Worm (Caenorhabditis elegans) whole organism, young adult: Measurements from ENCODE around the gene glb-29.

Experiments
- B0035.1 ChIP-seq: sonication (generic microtip); optimal IDR thresholded peaks from 2 replicates; lab custom pipeline; 2016; ENCODE audit warnings: missing genetic modification characterization, mild to moderate bottlenecking, missing compliant biosample characterization, missing genotype, missing genetic modification reagents
- B0261.1 ChIP-seq: sonication (generic microtip); optimal IDR thresholded peaks from 2 replicates; lab custom pipeline; 2016; ENCODE audit warnings: mild to moderate bottlenecking, missing genetic modification characterization, moderate library complexity, missing compliant biosample characterization
- B0336.3 ChIP-seq: fragments of 200-800 bp; sonication (Bioruptor generic); IDR thresholded peaks from 2 replicates; pipeline ENCODE4 v1.3.6; 2022; ENCODE audit warnings: missing genetic modification characterization, missing compliant biosample characterization
- F22D6.2 ChIP-seq: sonication (generic microtip); optimal IDR thresholded peaks from 2 replicates; lab custom pipeline; 2016; ENCODE audit warnings: mild to moderate bottlenecking, missing genetic modification characterization, missing compliant biosample characterization
- F37B4.10 ChIP-seq: fragments of 200-800 bp; sonication (Bioruptor generic); IDR thresholded peaks from 2 replicates; pipeline ENCODE4 v1.3.6; 2022; ENCODE audit warnings: missing genetic modification characterization, missing compliant biosample characterization
- F39B2.1 ChIP-seq: fragments of 200-800 bp; sonication (Bioruptor generic); IDR thresholded peaks from 2 replicates; pipeline ENCODE4 v1.3.6; 2022; ENCODE audit warnings: missing genetic modification reagents, missing genetic modification characterization, missing compliant biosample characterization
- T07F8.4 ChIP-seq: sonication (generic microtip); optimal IDR thresholded peaks from 2 replicates; lab custom pipeline; 2016; ENCODE audit warnings: mild to moderate bottlenecking, missing genetic modification characterization, moderate library complexity, missing compliant biosample characterization
- T26A5.8 ChIP-seq: sonication (generic microtip); optimal IDR thresholded peaks from 2 replicates; lab custom pipeline; 2016; ENCODE audit warnings: missing genetic modification characterization, missing compliant biosample characterization
- Y53F4B.3 ChIP-seq: fragments of 200-800 bp; sonication (Bioruptor generic); IDR thresholded peaks from 2 replicates; pipeline ENCODE4 v1.3.6; 2022; ENCODE audit warnings: missing genetic modification reagents, missing genetic modification characterization, missing compliant biosample characterization
- Y56A3A.18 ChIP-seq: fragments of 200-800 bp; sonication (Bioruptor generic); IDR thresholded peaks from 2 replicates; pipeline ENCODE4 v1.3.6; 2022; ENCODE audit warnings: missing genetic modification reagents, missing genetic modification characterization, missing compliant biosample characterization
- Y79H2A.3 ChIP-seq: fragments of 200-800 bp; sonication (Bioruptor generic); conservative IDR thresholded peaks from 2 replicates; pipeline ENCODE4 v1.3.6; 2022; ENCODE audit warnings: missing genetic modification reagents, missing genetic modification characterization, missing compliant biosample characterization
- ZK185.1 ChIP-seq: sonication (generic microtip); optimal IDR thresholded peaks from 2 replicates; lab custom pipeline; 2016; ENCODE audit warnings: mild to moderate bottlenecking, missing genetic modification characterization, missing compliant biosample characterization; ENCODE audit not compliant: poor library complexity, severe bottlenecking
- akir-1 ChIP-seq: fragments of 200-800 bp; sonication (Bioruptor generic); optimal IDR thresholded peaks from 2 replicates; lab custom pipeline; 2018; ENCODE audit warnings: mild to moderate bottlenecking, missing genetic modification characterization, moderate library complexity, missing compliant biosample characterization
- aptf-2 ChIP-seq: fragments of 200-800 bp; sonication (Bioruptor generic); conservative IDR thresholded peaks from 2 replicates; pipeline ENCODE4 v1.3.6; 2022; ENCODE audit warnings: missing genetic modification reagents, missing genetic modification characterization, missing compliant biosample characterization
- aptf-3 ChIP-seq: fragments of 200-800 bp; sonication (Bioruptor generic); IDR thresholded peaks from 2 replicates; pipeline ENCODE4 v1.3.6; 2022; ENCODE audit warnings: missing genetic modification characterization, missing compliant biosample characterization
- atf-7 ChIP-seq: sonication (generic microtip); optimal IDR thresholded peaks from 2 replicates; lab custom pipeline; 2017; ENCODE audit warnings: mild to moderate bottlenecking, missing genetic modification characterization, missing compliant biosample characterization
- athp-1 ChIP-seq: sonication (generic microtip); optimal IDR thresholded peaks from 2 replicates; lab custom pipeline; 2017; ENCODE audit warnings: mild to moderate bottlenecking, missing genetic modification characterization, missing compliant biosample characterization
- bed-2 ChIP-seq: fragments of 200-800 bp; sonication (Bioruptor generic); IDR thresholded peaks from 2 replicates; pipeline ENCODE4 v1.3.6; 2022; ENCODE audit warnings: missing genetic modification reagents, missing genetic modification characterization, missing compliant biosample characterization
- ceh-27 ChIP-seq: fragments of 200-800 bp; sonication (Bioruptor generic); optimal IDR thresholded peaks from 2 replicates; lab custom pipeline; 2018; ENCODE audit warnings: mild to moderate bottlenecking, missing genetic modification characterization, moderate library complexity, missing compliant biosample characterization
- dpff-1 ChIP-seq: sonication (generic microtip); optimal IDR thresholded peaks from 2 replicates; lab custom pipeline; 2017; ENCODE audit warnings: mild to moderate bottlenecking, missing genetic modification characterization, missing compliant biosample characterization
- egl-18 ChIP-seq: fragments of 200-800 bp; sonication (Bioruptor generic); IDR thresholded peaks from 2 replicates; pipeline ENCODE4 v1.3.6; 2022; ENCODE audit warnings: missing genetic modification reagents, missing genetic modification characterization, missing compliant biosample characterization
- fkh-3 ChIP-seq: sonication (generic microtip); optimal IDR thresholded peaks from 2 replicates; lab custom pipeline; 2016; ENCODE audit warnings: mild to moderate bottlenecking, missing genetic modification characterization, missing compliant biosample characterization
- gei-17 ChIP-seq: fragments of 200-800 bp; sonication (Bioruptor generic); optimal IDR thresholded peaks from 2 replicates; lab custom pipeline; 2018; ENCODE audit warnings: mild to moderate bottlenecking, missing genetic modification characterization, missing compliant biosample characterization
- hlh-26 ChIP-seq: fragments of 200-800 bp; sonication (Bioruptor generic); conservative IDR thresholded peaks from 2 replicates; pipeline ENCODE4 v1.3.6; 2022; ENCODE audit warnings: missing genetic modification reagents, missing genetic modification characterization, missing compliant biosample characterization
- lin-26 ChIP-seq: fragments of 200-800 bp; sonication (Bioruptor generic); IDR thresholded peaks from 2 replicates; pipeline ENCODE4 v1.3.6; 2022; ENCODE audit warnings: missing genetic modification reagents, missing genetic modification characterization, missing compliant biosample characterization
- lin-35 ChIP-seq, 3 experiments: fragments of 150-350 bp in 2 of 3; sonication (generic microtip) in 1 of 3; optimal IDR thresholded peaks; 2 replicates each; lab custom pipeline; 2014 to 2018; ENCODE audit warnings: missing biosample characterization in 3 of 3, missing genetic modification characterization in 3 of 3, missing genetic modification reagents in 3 of 3
- lin-40 ChIP-seq: sonication (generic microtip); optimal IDR thresholded peaks from 2 replicates; lab custom pipeline; 2016; ENCODE audit warnings: missing genetic modification characterization, mild to moderate bottlenecking, missing compliant biosample characterization, missing genotype, missing genetic modification reagents
- madf-10 ChIP-seq: sonication (generic microtip); optimal IDR thresholded peaks from 2 replicates; lab custom pipeline; 2016; ENCODE audit warnings: mild to moderate bottlenecking, missing genetic modification characterization, missing compliant biosample characterization
- madf-6 ChIP-seq: fragments of 200-800 bp; sonication (Bioruptor generic); IDR thresholded peaks from 2 replicates; pipeline ENCODE4 v1.3.6; 2022; ENCODE audit warnings: missing genetic modification reagents, missing genetic modification characterization, missing compliant biosample characterization
- mcd-1 ChIP-seq: fragments of 200-800 bp; sonication (Bioruptor generic); IDR thresholded peaks from 2 replicates; pipeline ENCODE4 v1.3.6; 2022; ENCODE audit warnings: missing genetic modification reagents, missing genetic modification characterization, missing compliant biosample characterization
- mel-28 ChIP-seq: sonication (generic microtip); optimal IDR thresholded peaks from 2 replicates; lab custom pipeline; 2016; ENCODE audit warnings: borderline replicate concordance, mild to moderate bottlenecking, missing genetic modification characterization, missing compliant biosample characterization
- mes-4 ChIP-seq: sonication (generic microtip); optimal IDR thresholded peaks from 2 replicates; lab custom pipeline; 2016; ENCODE audit warnings: missing genotype, missing genetic modification characterization, missing compliant biosample characterization
- mxl-1 ChIP-seq: sonication (generic microtip); optimal IDR thresholded peaks from 2 replicates; lab custom pipeline; 2016; ENCODE audit warnings: missing genetic modification characterization, missing compliant biosample characterization
- nfya-2 ChIP-seq: fragments of 200-800 bp; sonication (Bioruptor generic); IDR thresholded peaks from 2 replicates; pipeline ENCODE4 v1.3.6; 2022; ENCODE audit warnings: missing genetic modification reagents, missing genetic modification characterization, missing compliant biosample characterization
- nfyb-1 ChIP-seq: fragments of 200-800 bp; sonication (Bioruptor generic); IDR thresholded peaks from 2 replicates; pipeline ENCODE4 v1.3.6; 2022; ENCODE audit warnings: missing genetic modification reagents, missing genetic modification characterization, missing compliant biosample characterization
- nhr-27 ChIP-seq: fragments of 200-800 bp; sonication (Bioruptor generic); optimal IDR thresholded peaks from 2 replicates; lab custom pipeline; 2018; ENCODE audit warnings: mild to moderate bottlenecking, missing genetic modification characterization, moderate library complexity, missing compliant biosample characterization
- pbrm-1 ChIP-seq: fragments of 200-800 bp; sonication (Bioruptor generic); IDR thresholded peaks from 2 replicates; pipeline ENCODE4 v1.3.6; 2022; ENCODE audit warnings: missing genetic modification reagents, missing genetic modification characterization, missing compliant biosample characterization
- pha-4 ChIP-seq: fragments of 150-350 bp; sonication (generic microtip); optimal IDR thresholded peaks from 2 replicates; lab custom pipeline; 2014; ENCODE audit warnings: missing biosample characterization, missing genetic modification reagents, missing genetic modification characterization
- repo-1 ChIP-seq: sonication (generic microtip); optimal IDR thresholded peaks from 2 replicates; lab custom pipeline; 2017; ENCODE audit warnings: mild to moderate bottlenecking, missing genetic modification characterization, missing compliant biosample characterization
- rpc-1 ChIP-seq, 2 experiments: fragments of 150-350 bp in 1 of 2; sonication (generic microtip) in 1 of 2; optimal IDR thresholded peaks; 2 replicates each; lab custom pipeline; 2014 to 2018; ENCODE audit warnings: missing biosample characterization in 1 of 2, missing genetic modification characterization in 1 of 2, missing genetic modification reagents in 1 of 2, missing genotype in 1 of 2
- sea-2 ChIP-seq: fragments of 200-800 bp; sonication (Bioruptor generic); IDR thresholded peaks from 2 replicates; pipeline ENCODE4 v1.3.6; 2022; ENCODE audit warnings: missing genetic modification characterization, missing compliant biosample characterization
- snpc-4 ChIP-seq, 5 experiments: fragments of 150-350 bp in 1 of 5; sonication (generic microtip) in 4 of 5; optimal IDR thresholded peaks; 2 replicates each; lab custom pipeline; 2014 to 2018; ENCODE audit warnings: missing genetic modification characterization in 5 of 5, missing biosample characterization in 3 of 5, antibody characterized with exemption in 2 of 5, mild to moderate bottlenecking in 2 of 5, missing compliant biosample characterization in 2 of 5, missing genotype in 2 of 5, moderate library complexity in 2 of 5, missing genetic modification reagents in 1 of 5
- tbp1 ChIP-seq: fragments of 200-800 bp; sonication (Bioruptor generic); optimal IDR thresholded peaks from 2 replicates; lab custom pipeline; 2018; ENCODE audit warnings: mild to moderate bottlenecking, missing genetic modification characterization, missing compliant biosample characterization
- tbx-9 ChIP-seq: sonication (generic microtip); optimal IDR thresholded peaks from 2 replicates; lab custom pipeline; 2016; ENCODE audit warnings: borderline replicate concordance, missing genetic modification characterization, inconsistent platforms, missing compliant biosample characterization
- tlf-1 ChIP-seq: fragments of 200-800 bp; sonication (Bioruptor generic); optimal IDR thresholded peaks from 2 replicates; lab custom pipeline; 2018; ENCODE audit warnings: mild to moderate bottlenecking, missing genetic modification characterization, missing compliant biosample characterization
- xnd-1 ChIP-seq: sonication (generic microtip); optimal IDR thresholded peaks from 2 replicates; lab custom pipeline; 2016; ENCODE audit warnings: missing genotype, missing genetic modification reagents, missing genetic modification characterization, missing compliant biosample characterization
- zfh-2 ChIP-seq: fragments of 200-800 bp; sonication (Bioruptor generic); conservative IDR thresholded peaks from 2 replicates; pipeline ENCODE4 v1.3.6; 2022; ENCODE audit warnings: missing genetic modification reagents, missing genetic modification characterization, missing compliant biosample characterization
- ztf-22 ChIP-seq: fragments of 200-800 bp; sonication (Bioruptor generic); optimal IDR thresholded peaks from 2 replicates; lab custom pipeline; 2018; ENCODE audit warnings: mild to moderate bottlenecking, missing genetic modification characterization, moderate library complexity, missing compliant biosample characterization
- ztf-26 ChIP-seq: sonication (generic microtip); optimal IDR thresholded peaks from 2 replicates; lab custom pipeline; 2017; ENCODE audit warnings: missing genetic modification characterization, missing compliant biosample characterization
- ztf-3 ChIP-seq: fragments of 200-800 bp; sonication (Bioruptor generic); optimal IDR thresholded peaks from 2 replicates; lab custom pipeline; 2018; ENCODE audit warnings: mild to moderate bottlenecking, missing genetic modification characterization, missing compliant biosample characterization

The glb-29 gene

DNA sequence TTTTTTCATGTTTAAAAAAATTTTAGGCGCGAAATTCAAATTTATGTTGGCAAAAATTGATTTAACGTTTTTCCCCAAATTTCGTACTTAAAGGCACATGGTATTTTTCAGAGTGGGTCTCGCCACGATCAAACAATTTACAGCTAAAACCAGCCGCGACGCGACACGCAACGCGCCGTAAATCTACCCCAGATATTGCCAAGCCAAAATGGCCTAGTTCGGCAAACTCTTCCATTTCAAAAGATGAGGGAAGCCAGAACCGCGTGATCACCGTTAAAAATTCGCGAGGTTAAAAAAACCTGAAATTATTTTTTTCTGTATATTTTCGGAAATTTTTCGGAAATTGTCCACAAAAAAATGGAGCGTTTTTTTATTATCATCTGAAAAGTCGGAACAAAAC lies 51.0 kb downstream of the glb-29 start (continued):
- TF ChIP-seq Y56A3A.18 (GFP tag; lab: Robert Waterston, UW): no peak
- TF ChIP-seq lin-26 (GFP tag; lab: Robert Waterston, UW): no peak
- TF ChIP-seq mes-4: no peak
- no peak for TF ChIP-seq mxl-1 (tag; lab: Kevin White, UChicago)
- no peak for TF ChIP-seq gei-17 (GFP tag; lab: Kevin White, UChicago)
- TF ChIP-seq hlh-26: no peak
- no peak for TF ChIP-seq nhr-27 (tag; lab: Kevin White, UChicago)
- no peak for TF ChIP-seq ZK185.1 (tag; lab: Kevin White, UChicago)
- no peak for TF ChIP-seq T26A5.8 (tag; lab: Kevin White, UChicago)
- no peak for TF ChIP-seq xnd-1 (tag; lab: Kevin White, UChicago)
- TF ChIP-seq tlf-1 (GFP tag; lab: Kevin White, UChicago): peak; percentile 3
- TF ChIP-seq sea-2: no peak
- TF ChIP-seq aptf-2: no peak
- TF ChIP-seq F22D6.2 (tag; lab: Kevin White, UChicago): no peak
- no peak for TF ChIP-seq B0035.1 (tag; lab: Kevin White, UChicago)
- no peak for TF ChIP-seq F37B4.10 (GFP tag; lab: Robert Waterston, UW)
- TF ChIP-seq atf-7 (tag; lab: Kevin White, UChicago): no peak
- TF ChIP-seq bed-2 (GFP tag; lab: Robert Waterston, UW): no peak
- TF ChIP-seq B0261.1 (tag; lab: Kevin White, UChicago): no peak
- TF ChIP-seq athp-1 (tag; lab: Kevin White, UChicago): no peak
- TF ChIP-seq snpc-4 (GFP tag; optimal IDR thresholded peaks at IDR 0.05; lab: Kevin White, UChicago): no peak
- TF ChIP-seq snpc-4 (tag; optimal IDR thresholded peaks at IDR 0.05; lab: Kevin White, UChicago): no peak
- no peak for TF ChIP-seq tbp1 (GFP tag; lab: Kevin White, UChicago)
- TF ChIP-seq mel-28 (tag; lab: Kevin White, UChicago): no peak
- no peak for TF ChIP-seq madf-6 (GFP tag; lab: Robert Waterston, UW)
- TF ChIP-seq tbx-9 (tag; lab: Kevin White, UChicago): no peak
- TF ChIP-seq madf-10 (tag; lab: Kevin White, UChicago): no peak
- no peak for TF ChIP-seq zfh-2
- TF ChIP-seq nfya-2: no peak
- TF ChIP-seq akir-1 (GFP tag; lab: Kevin White, UChicago): no peak
- no peak for TF ChIP-seq pha-4 (tag; lab: Kevin White, UChicago)
- no peak for TF ChIP-seq lin-35 (GFP tag; optimal IDR thresholded peaks at IDR 0.05; lab: Kevin White, UChicago)
- TF ChIP-seq T07F8.4 (tag; lab: Kevin White, UChicago): no peak
- no peak for TF ChIP-seq Y79H2A.3
- TF ChIP-seq B0336.3 (GFP tag; lab: Robert Waterston, UW): no peak
- TF ChIP-seq ztf-22 (GFP tag; lab: Kevin White, UChicago): no peak
- TF ChIP-seq ztf-26 (tag; lab: Kevin White, UChicago): peak; percentile 32
- TF ChIP-seq pbrm-1 (GFP tag; lab: Robert Waterston, UW): no peak
- no peak for TF ChIP-seq dpff-1 (tag; lab: Kevin White, UChicago)
- no peak for TF ChIP-seq Y53F4B.3 (GFP tag; lab: Robert Waterston, UW)
- no peak for TF ChIP-seq lin-40 (tag; lab: Kevin White, UChicago)
- no peak for TF ChIP-seq nfyb-1 (GFP tag; lab: Robert Waterston, UW)
- TF ChIP-seq ztf-3: no peak
- TF ChIP-seq aptf-3 (GFP tag; lab: Robert Waterston, UW): no peak
- TF ChIP-seq ceh-27: no peak
- TF ChIP-seq egl-18 (GFP tag; lab: Robert Waterston, UW): no peak
- peak; percentile 47 for TF ChIP-seq repo-1 (tag; lab: Kevin White, UChicago)
- no peak for TF ChIP-seq rpc-1 (optimal IDR thresholded peaks at IDR 0.05; lab: Kevin White, UChicago)
- no peak for TF ChIP-seq rpc-1 (tag; optimal IDR thresholded peaks at IDR 0.05; lab: Kevin White, UChicago)
- TF ChIP-seq fkh-3 (tag; lab: Kevin White, UChicago): no peak
- TF ChIP-seq F39B2.1: no peak
- no peak for TF ChIP-seq mcd-1
